Fruit fly (Drosophila melanogaster) ovary, adult (tissue): ENCODE results near the gene Dtwd2.

Experiments
- CG17801 ChIP-seq: fragments of 200-800 bp; optimal IDR thresholded peaks from 2 replicates; lab custom pipeline; 2019; ENCODE audit warnings: missing biosample characterization, mild to moderate bottlenecking, missing genetic modification characterization, moderate library complexity; ENCODE audit not compliant: partially characterized antibody

Gene Dtwd2

dm6 chr3R:7249460-7249859 lies at the start of gene Dtwd2, which contains the start of gene CG1227:
Gene Dtwd2, plus strand, starts transcription at chr3R:7249795.
Gene CG1227, minus strand, starts transcription at chr3R:7249738.
- TF ChIP-seq CG17801 = peak; percentile 98

dm6 chr3R:7199849-7200248 lies 49.7 kb upstream of the Dtwd2 start:
- no peak for TF ChIP-seq CG17801

dm6 chr3R:7200670-7201069 lies 48.9 kb upstream of the Dtwd2 start, which contains the start of gene CG14609:
Gene CG14609, plus strand, starts transcription at chr3R:7200970.
- TF ChIP-seq CG17801 = no peak

dm6 chr3R:7208331-7208730 lies 41.3 kb upstream of the Dtwd2 start, which contains the start of gene CG1288:
Gene CG1288, minus strand, starts transcription at chr3R:7208431.
- no peak for TF ChIP-seq CG17801

DNA sequence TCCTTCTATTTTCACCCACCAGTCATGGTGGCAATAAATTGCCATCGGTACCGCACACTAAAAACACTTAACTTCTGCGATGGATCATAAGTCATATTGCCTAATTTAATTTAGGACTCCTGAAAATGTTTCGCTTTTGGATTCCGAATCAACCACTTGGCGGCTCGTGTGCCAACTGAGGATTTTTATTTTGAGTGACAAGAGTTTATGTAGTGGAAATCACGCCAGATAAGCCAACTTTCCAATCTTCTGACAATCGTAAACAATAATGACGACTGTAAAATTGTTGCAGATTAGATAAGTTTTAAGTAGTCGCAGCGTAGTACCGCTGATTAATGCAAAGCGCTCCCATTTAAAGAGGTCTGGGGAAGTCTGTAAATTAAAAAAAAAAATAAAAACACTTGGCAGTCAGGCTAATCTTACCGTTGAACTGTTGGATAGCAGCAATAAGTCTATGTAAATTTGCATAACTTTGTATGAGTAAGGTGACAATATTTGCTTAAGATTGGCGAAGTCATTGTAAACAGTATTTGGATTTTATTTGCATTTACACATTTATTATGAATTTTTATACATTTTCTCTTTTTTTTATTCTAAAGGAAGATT lies 32.6 kb upstream of the Dtwd2 start, which contains the start of gene CG14606:
Gene CG14606 (minus strand): TSS at position 160 of the 606 bp plus-strand sequence.
- TF ChIP-seq CG17801 = no peak

DNA sequence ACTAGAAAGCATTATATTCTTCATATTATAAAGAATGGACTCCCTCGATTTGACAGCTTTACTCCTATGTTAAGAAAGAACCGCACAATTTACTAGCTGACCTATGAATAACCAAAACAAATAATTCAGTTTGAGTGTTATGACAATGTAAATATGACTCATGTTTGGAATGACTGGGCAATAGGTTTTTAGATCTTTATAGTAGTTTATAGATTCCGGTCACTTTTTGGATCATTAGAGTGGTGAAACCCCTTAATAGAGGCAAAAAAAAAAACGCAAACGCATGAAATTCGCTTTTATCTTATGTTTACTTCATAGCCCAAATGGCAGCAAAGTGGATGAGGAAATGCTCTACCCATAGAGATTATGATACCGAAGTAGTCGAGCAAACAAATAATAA lies 30.0 kb upstream of the Dtwd2 start, which contains the start of gene CG14605:
Gene CG14605 (minus strand): TSS at position 101 of the 400 bp plus-strand sequence.
- TF ChIP-seq CG17801 = no peak

DNA sequence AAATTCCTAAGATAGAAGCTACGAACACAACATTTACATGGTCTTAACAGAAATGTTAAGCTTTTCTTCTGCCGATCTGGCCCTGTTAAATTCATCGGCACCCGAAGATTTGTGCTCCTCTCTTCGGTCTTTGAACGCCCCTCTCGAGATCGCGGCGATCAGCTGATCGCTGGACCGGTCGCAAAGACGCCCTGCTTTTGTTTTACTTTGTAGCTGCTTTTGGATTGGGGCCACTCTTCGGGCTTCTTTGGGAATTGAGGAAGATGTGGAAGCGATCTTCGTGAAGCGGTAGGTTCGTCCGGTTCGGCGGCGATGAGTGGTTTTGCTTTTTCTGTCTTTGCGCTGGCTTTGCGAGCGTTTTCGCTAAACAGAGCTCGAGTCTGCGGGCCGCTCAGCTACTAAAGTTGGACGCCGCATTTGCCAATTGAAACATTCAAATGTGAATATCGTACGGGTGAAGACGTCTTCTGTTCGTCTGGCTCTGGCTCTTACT lies 25.6 kb upstream of the Dtwd2 start, which contains the start of gene thw:
Gene thw (plus strand): TSS at position 443 of the 493 bp plus-strand sequence.
- TF ChIP-seq CG17801 = no peak

- TF ChIP-seq CG17801 = no peak
These were observed 8.1 kb upstream of the Dtwd2 start, which contains the start of gene CG14607 for dm6 chr3R:7241460-7241859. Gene CG14607, plus strand, starts transcription at chr3R:7241760.

DNA sequence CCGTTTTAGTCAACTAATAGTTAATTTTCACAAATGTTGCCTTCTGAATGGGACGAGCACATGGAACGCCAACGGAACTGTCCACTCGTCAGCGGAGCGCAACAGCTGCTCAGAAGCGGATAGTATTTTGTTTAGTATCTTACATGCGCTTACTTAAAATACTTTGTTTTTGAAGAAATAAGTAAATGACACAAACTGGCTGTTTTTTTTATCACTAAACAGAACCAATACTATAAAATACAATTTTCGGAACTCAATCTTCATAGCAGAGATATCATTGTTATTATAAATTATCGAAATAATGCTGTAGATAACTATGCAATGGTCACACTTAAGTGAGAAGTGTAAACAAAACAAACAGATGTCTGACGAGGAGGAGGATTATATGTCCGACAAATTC lies 2.7 kb upstream of the Dtwd2 start, which contains the start of the genes Noc3 and CG10053:
Gene Noc3 (minus strand): TSS at position 81 of the 400 bp plus-strand sequence.
Gene CG10053 (plus strand): TSS at position 202 of the 400 bp plus-strand sequence.
- TF ChIP-seq CG17801 = no peak

- TF ChIP-seq CG17801 = no peak
These were observed 2.3 kb downstream of the Dtwd2 start, which contains the start of gene Obp84a for dm6 chr3R:7251857-7252256. Gene Obp84a, minus strand, starts transcription at chr3R:7251957.

- TF ChIP-seq CG17801 = no peak
These were observed 10.0 kb downstream of the Dtwd2 start for dm6 chr3R:7259554-7259953.

DNA sequence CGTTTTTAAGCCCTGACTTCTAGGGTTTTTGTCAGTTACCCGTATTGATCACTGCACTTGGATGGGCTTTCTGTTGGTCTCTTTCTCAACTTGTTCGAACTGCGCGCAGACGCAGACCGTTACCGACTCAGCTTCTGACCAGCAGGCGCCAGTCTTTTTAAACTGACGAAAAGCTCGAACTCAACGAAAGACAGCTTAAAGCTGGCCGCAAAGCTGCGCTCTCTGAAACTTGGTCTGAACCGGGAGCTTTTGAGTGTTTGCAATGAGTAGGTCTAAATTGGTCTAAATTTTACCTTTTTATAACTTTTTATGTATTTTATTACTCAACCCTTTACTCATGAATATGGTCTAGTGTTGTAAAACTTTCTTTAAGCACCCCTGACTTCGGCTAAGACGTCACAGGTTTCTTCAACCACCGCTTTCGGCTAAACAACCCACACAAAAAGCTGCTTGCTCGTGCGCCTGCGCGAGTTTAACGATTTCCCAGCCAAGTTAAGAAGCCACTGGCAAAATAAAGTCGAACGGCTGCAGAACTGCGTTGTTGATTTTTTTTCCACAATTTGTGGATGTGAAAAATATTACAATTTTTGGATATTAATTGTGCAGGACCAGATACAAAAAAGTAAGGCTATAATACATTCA lies 16.1 kb downstream of the Dtwd2 start, which contains the start of the genes Gld and Syt4:
Gene Gld (minus strand): TSS at position 137 of the 642 bp plus-strand sequence.
Gene Syt4 (plus strand): TSS at position 499 of the 642 bp plus-strand sequence.
- TF ChIP-seq CG17801 = no peak

- TF ChIP-seq CG17801 = no peak
These were observed 25.5 kb downstream of the Dtwd2 start for dm6 chr3R:7274973-7275525.

DNA sequence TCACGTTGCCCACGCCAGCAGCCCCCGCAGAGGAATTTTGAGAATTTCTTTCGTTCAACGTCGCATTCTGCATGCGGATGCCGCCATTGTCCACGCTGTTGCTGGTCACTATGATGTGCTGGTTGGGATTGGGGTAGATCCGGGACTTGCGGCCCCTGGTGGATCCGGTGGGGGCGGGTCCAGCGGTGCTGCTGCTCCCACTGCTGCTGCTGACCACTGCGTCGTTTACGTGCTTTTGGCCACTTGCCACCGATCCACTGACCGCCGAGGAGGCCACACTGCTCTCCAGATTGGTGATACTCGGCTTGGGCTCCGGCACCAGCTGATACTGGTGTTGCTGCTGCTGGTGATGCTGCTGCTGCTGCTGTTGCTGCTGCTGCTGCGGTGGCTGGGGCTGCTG lies 27.2 kb downstream of the Dtwd2 start:
- TF ChIP-seq CG17801 = no peak

DNA sequence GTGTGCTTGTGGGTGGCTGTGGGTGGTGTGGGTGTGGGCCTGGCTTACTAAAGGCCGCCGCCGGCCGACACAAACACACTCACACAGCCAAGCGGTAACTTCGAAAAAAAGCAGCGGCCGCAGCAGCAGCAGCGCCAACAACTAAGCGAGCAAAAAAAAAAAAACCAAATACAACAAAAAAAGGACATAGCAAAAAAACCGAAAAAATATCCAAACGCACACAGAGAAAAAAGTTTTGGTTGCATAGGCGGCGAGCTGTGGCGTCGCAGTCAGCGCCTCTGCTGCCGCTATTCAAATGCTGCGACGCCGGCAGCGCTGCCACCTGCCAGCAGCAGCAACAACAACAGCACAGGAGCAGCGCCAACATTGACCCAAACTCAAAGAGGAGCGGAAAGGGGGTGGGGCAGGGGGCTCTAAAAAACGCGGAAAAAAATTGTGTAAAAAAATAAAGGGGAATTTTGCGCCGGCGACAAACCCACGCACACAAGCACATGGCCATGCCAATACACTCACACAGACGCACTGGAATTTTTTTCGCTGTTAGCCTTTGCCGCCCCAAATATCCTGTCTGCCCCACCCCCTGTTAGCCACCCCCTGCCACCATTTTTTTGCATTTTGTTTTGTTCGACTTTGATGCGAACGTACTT lies 32.8 kb downstream of the Dtwd2 start:
- no peak for TF ChIP-seq CG17801

- TF ChIP-seq CG17801 = no peak
These were observed 36.1 kb downstream of the Dtwd2 start, which contains the start of gene RacGAP84C for dm6 chr3R:7285662-7286061. Gene RacGAP84C, plus strand, starts transcription at chr3R:7285962.
